Fruit fly (Drosophila melanogaster) whole organism, adult: Measurements from ENCODE around the gene CG4041.

ENCODE experiments used
- CG12768 ChIP-seq: fragments of 200-800 bp; sonication (Bioruptor generic); optimal IDR thresholded peaks from 2 replicates; lab custom pipeline; 2017; ENCODE audit warnings: missing biosample characterization, missing genetic modification characterization, mild to moderate bottlenecking, moderate library complexity, missing genetic modification reagents
- CG14711 ChIP-seq: fragments of 200-800 bp; sonication (Bioruptor generic); optimal IDR thresholded peaks from 2 replicates; lab custom pipeline; 2018; ENCODE audit warnings: missing biosample characterization, mild to moderate bottlenecking, missing genetic modification characterization, moderate library complexity
- CG1620 ChIP-seq: fragments of 200-800 bp; sonication (Bioruptor generic); optimal IDR thresholded peaks from 2 replicates; lab custom pipeline; 2016; ENCODE audit warnings: missing biosample characterization, missing genetic modification characterization
- Clk ChIP-seq: fragments of 200-800 bp; sonication (Bioruptor generic); optimal IDR thresholded peaks from 2 replicates; lab custom pipeline; 2017; ENCODE audit warnings: missing biosample characterization, missing genetic modification characterization
- Hr96 ChIP-seq: fragments of 200-800 bp; sonication (Bioruptor generic); optimal IDR thresholded peaks from 2 replicates; lab custom pipeline; 2016; ENCODE audit warnings: missing biosample characterization, missing genetic modification characterization
- bab1 ChIP-seq: fragments of 200-800 bp; sonication (Bioruptor generic); optimal IDR thresholded peaks from 3 replicates; lab custom pipeline; 2019; ENCODE audit warnings: missing biosample characterization, mild to moderate bottlenecking, missing genetic modification characterization, moderate library complexity
- cic ChIP-seq: fragments of 200-800 bp; sonication (Bioruptor generic); optimal IDR thresholded peaks from 2 replicates; lab custom pipeline; 2017; ENCODE audit warnings: missing biosample characterization, mild to moderate bottlenecking, missing genetic modification characterization, moderate library complexity
- cnc ChIP-seq, 2 experiments: fragments of >200 bp; optimal IDR thresholded peaks; 2 replicates each; lab custom pipeline; 2017
- ovo ChIP-seq: fragments of 200-800 bp; sonication (Bioruptor generic); optimal IDR thresholded peaks from 2 replicates; lab custom pipeline; 2016; ENCODE audit warnings: missing biosample characterization, missing genetic modification characterization
- pad ChIP-seq: fragments of 200-800 bp; sonication (Bioruptor generic); optimal IDR thresholded peaks from 3 replicates; lab custom pipeline; 2017; ENCODE audit warnings: missing biosample characterization, missing genetic modification characterization, mild to moderate bottlenecking, moderate library complexity, missing genetic modification reagents
- toe ChIP-seq: fragments of 200-800 bp; sonication (Bioruptor generic); optimal IDR thresholded peaks from 2 replicates; lab custom pipeline; 2016; ENCODE audit warnings: missing biosample characterization, missing genetic modification characterization

- TF ChIP-seq CG14711 (tag; lab: Kevin White, UChicago), result no peak
- TF ChIP-seq pad, result no peak
- TF ChIP-seq CG1620 (GFP tag; lab: Kevin White, UChicago), result no peak
- no peak for TF ChIP-seq cic (GFP tag; lab: Kevin White, UChicago)
- TF ChIP-seq Hr96, result no peak
- no peak for TF ChIP-seq ovo (GFP tag; lab: Kevin White, UChicago)
- no peak for TF ChIP-seq bab1 (GFP tag; lab: Kevin White, UChicago)
- TF ChIP-seq Clk (GFP tag; lab: Kevin White, UChicago), result no peak
- TF ChIP-seq cnc (optimal IDR thresholded peaks at IDR 0.05; lab: Kevin White, UChicago), result no peak
- TF ChIP-seq CG12768 (GFP tag; lab: Kevin White, UChicago), result no peak
- TF ChIP-seq toe (GFP tag; lab: Kevin White, UChicago), result no peak
These were observed 47.4 kb upstream of the CG4041 start for dm6 chrX:4965673-4966072.
